Worm (Caenorhabditis elegans) whole organism, early embryonic: ENCODE results near the gene bed-3.

Source experiments
- B0310.2 ChIP-seq: sonication (generic microtip); optimal IDR thresholded peaks from 2 replicates; lab custom pipeline; 2016; ENCODE audit warnings: mild to moderate bottlenecking, missing genetic modification characterization, missing compliant biosample characterization
- F13C5.2 ChIP-seq: sonication (generic microtip); optimal IDR thresholded peaks from 2 replicates; lab custom pipeline; 2017; ENCODE audit warnings: mild to moderate bottlenecking, missing genetic modification characterization, inconsistent platforms, missing compliant biosample characterization
- aly-1 ChIP-seq: sonication (generic microtip); optimal IDR thresholded peaks from 2 replicates; lab custom pipeline; 2016; ENCODE audit warnings: missing genetic modification characterization, missing compliant biosample characterization
- ama-1 ChIP-seq: fragments of 150-350 bp; optimal IDR thresholded peaks from 2 replicates; lab custom pipeline; 2014
- ceh-13 ChIP-seq: fragments of 200-800 bp; sonication (Bioruptor generic); optimal IDR thresholded peaks from 2 replicates; lab custom pipeline; 2018; ENCODE audit warnings: mild to moderate bottlenecking, missing genetic modification characterization, missing compliant biosample characterization
- ceh-36 ChIP-seq: sonication (generic microtip); optimal IDR thresholded peaks from 2 replicates; lab custom pipeline; 2016; ENCODE audit warnings: missing genetic modification characterization, inconsistent platforms, missing compliant biosample characterization
- ets-7 ChIP-seq: sonication (generic microtip); optimal IDR thresholded peaks from 2 replicates; lab custom pipeline; 2016; ENCODE audit warnings: missing genotype, missing genetic modification characterization, missing compliant biosample characterization
- flt-1 ChIP-seq: fragments of 200-800 bp; sonication (Bioruptor generic); IDR thresholded peaks from 2 replicates; pipeline ENCODE4 v1.3.6; 2022; ENCODE audit warnings: missing genetic modification characterization, missing compliant biosample characterization
- hmbx-1 ChIP-seq: sonication (generic microtip); optimal IDR thresholded peaks from 2 replicates; lab custom pipeline; 2016; ENCODE audit warnings: mild to moderate bottlenecking, missing genetic modification characterization, missing compliant biosample characterization
- hmg-4 ChIP-seq: fragments of 200-800 bp; sonication (Bioruptor generic); optimal IDR thresholded peaks from 2 replicates; lab custom pipeline; 2018; ENCODE audit warnings: mild to moderate bottlenecking, missing genetic modification characterization, missing compliant biosample characterization
- hnd-1 ChIP-seq: sonication (generic microtip); optimal IDR thresholded peaks from 2 replicates; lab custom pipeline; 2016; ENCODE audit warnings: missing genetic modification characterization, missing compliant biosample characterization
- pes-1 ChIP-seq: fragments of 200-800 bp; sonication (Bioruptor generic); IDR thresholded peaks from 2 replicates; pipeline ENCODE4 v1.3.6; 2022; ENCODE audit warnings: missing genetic modification reagents, missing genetic modification characterization, missing compliant biosample characterization
- scrt-1 ChIP-seq: fragments of 200-800 bp; sonication (Bioruptor generic); IDR thresholded peaks from 2 replicates; pipeline ENCODE4 v1.3.6; 2022; ENCODE audit warnings: missing genetic modification characterization, missing compliant biosample characterization
- sea-1 ChIP-seq: fragments of 200-800 bp; sonication (Bioruptor generic); conservative IDR thresholded peaks from 2 replicates; pipeline ENCODE4 v1.3.6; 2022; ENCODE audit warnings: missing genetic modification characterization, missing compliant biosample characterization
- tbx-11 ChIP-seq: fragments of 200-800 bp; sonication (Bioruptor generic); IDR thresholded peaks from 2 replicates; pipeline ENCODE4 v1.3.6; 2022; ENCODE audit warnings: missing genetic modification characterization, missing compliant biosample characterization
- tbx-37 ChIP-seq: fragments of 200-800 bp; sonication (Bioruptor generic); conservative IDR thresholded peaks from 2 replicates; pipeline ENCODE4 v1.3.6; 2022; ENCODE audit warnings: missing genetic modification reagents, missing genetic modification characterization, missing compliant biosample characterization
- tra-4 ChIP-seq: sonication (generic microtip); optimal IDR thresholded peaks from 2 replicates; lab custom pipeline; 2017; ENCODE audit warnings: missing genetic modification characterization, missing compliant biosample characterization

The bed-3 gene

DNA sequence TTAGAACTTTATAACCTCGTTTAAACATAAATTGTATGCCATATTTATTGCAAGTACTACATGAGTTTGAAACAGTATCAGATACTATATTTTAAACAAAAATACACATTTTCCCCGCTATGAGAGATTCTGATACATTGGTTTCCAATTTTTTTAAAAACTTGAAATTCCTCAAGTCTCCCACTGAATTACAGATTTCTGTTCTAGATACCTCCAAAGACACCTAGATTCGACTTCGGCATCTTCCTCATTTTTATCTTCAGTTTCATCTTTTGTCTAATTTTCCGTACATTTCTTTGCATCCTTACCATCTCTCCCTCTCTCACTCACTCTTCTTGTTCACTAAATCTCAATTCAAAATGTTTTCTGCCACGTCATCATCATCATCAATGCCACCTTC lies 47.6 kb downstream of the bed-3 start, which contains the start of gene T13H10.2:
Gene T13H10.2, plus strand, starts transcription at position 301 of the 400 bp plus-strand sequence.
- no peak for TF ChIP-seq B0310.2 (tag; lab: Kevin White, UChicago)
- no peak for TF ChIP-seq ama-1 (lab: Kevin White, UChicago)
- no peak for TF ChIP-seq sea-1
- no peak for TF ChIP-seq ceh-36 (tag; lab: Kevin White, UChicago)
- no peak for TF ChIP-seq tbx-11 (GFP tag; lab: Robert Waterston, UW)
- no peak for TF ChIP-seq ets-7 (tag; lab: Kevin White, UChicago)
- TF ChIP-seq tbx-37 (GFP tag; lab: Robert Waterston, UW): no peak
- no peak for TF ChIP-seq F13C5.2 (tag; lab: Kevin White, UChicago)
- no peak for TF ChIP-seq ceh-13 (GFP tag; lab: Kevin White, UChicago)
- no peak for TF ChIP-seq hnd-1 (tag; lab: Kevin White, UChicago)
- TF ChIP-seq aly-1 (tag; lab: Kevin White, UChicago): no peak
- no peak for TF ChIP-seq scrt-1 (GFP tag; lab: Robert Waterston, UW)
- no peak for TF ChIP-seq pes-1 (GFP tag; lab: Robert Waterston, UW)
- no peak for TF ChIP-seq flt-1 (GFP tag; lab: Robert Waterston, UW)
- TF ChIP-seq hmbx-1 (tag; lab: Kevin White, UChicago): no peak
- no peak for TF ChIP-seq hmg-4 (GFP tag; lab: Kevin White, UChicago)
- TF ChIP-seq tra-4 (tag; lab: Kevin White, UChicago): no peak

DNA sequence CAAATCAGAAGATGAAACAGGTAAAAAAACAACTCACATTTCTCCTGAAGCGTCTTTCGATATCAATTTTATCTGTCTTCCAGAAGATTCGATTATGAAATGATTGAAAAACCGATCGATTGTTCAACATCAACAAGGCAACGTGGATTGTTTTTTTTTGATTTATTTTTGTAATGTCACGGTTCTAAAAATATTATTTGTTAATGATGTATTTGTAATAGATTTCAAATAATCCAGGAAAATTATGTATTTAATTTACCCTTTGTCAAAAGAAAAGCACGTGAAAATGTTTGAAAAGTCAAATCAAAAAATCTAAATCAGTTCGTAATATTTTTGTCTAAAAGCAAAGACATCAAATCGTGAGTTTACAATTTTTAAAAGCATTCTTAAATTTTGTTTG lies 52.8 kb downstream of the bed-3 start, which contains the start of the genes kin-5 and C47E12.11:
Gene kin-5, minus strand, starts transcription at position 101 of the 400 bp plus-strand sequence.
Gene C47E12.11, plus strand, starts transcription at position 320 of the 400 bp plus-strand sequence.
- TF ChIP-seq hmg-4 (GFP tag; lab: Kevin White, UChicago) (no peak), tbx-11 (GFP tag; lab: Robert Waterston, UW) (no peak), F13C5.2 (tag; lab: Kevin White, UChicago) (no peak), ama-1 (lab: Kevin White, UChicago) (no peak), hmbx-1 (tag; lab: Kevin White, UChicago) (no peak), flt-1 (GFP tag; lab: Robert Waterston, UW) (no peak), ceh-13 (GFP tag; lab: Kevin White, UChicago) (no peak), scrt-1 (GFP tag; lab: Robert Waterston, UW) (no peak)
